Worm (Caenorhabditis elegans) whole organism, mixed stage, embryonic: ENCODE results near the gene btb-22.

ENCODE experiments used
- M03D4.4 ChIP-seq: sonication (generic microtip); optimal IDR thresholded peaks from 2 replicates; lab custom pipeline; 2017; ENCODE audit warnings: mild to moderate bottlenecking, missing genetic modification characterization, missing compliant biosample characterization
- bed-3 ChIP-seq: fragments of 200-800 bp; sonication (Bioruptor generic); optimal IDR thresholded peaks from 3 replicates; lab custom pipeline; 2018; ENCODE audit warnings: mild to moderate bottlenecking, missing genetic modification characterization, moderate library complexity, missing compliant biosample characterization
- blmp-1 ChIP-seq: fragments of 150-350 bp; optimal IDR thresholded peaks from 2 replicates; lab custom pipeline; 2014; ENCODE audit warnings: missing biosample characterization, missing genetic modification characterization
- ceh-39 ChIP-seq: fragments of 150-350 bp; optimal IDR thresholded peaks from 2 replicates; lab custom pipeline; 2014; ENCODE audit warnings: missing biosample characterization, missing genetic modification characterization
- ceh-43 ChIP-seq: fragments of 200-800 bp; sonication (Bioruptor generic); optimal IDR thresholded peaks from 2 replicates; lab custom pipeline; 2018; ENCODE audit warnings: mild to moderate bottlenecking, missing genetic modification characterization, moderate library complexity, missing compliant biosample characterization
- ceh-83 ChIP-seq: fragments of 200-800 bp; sonication (Bioruptor generic); optimal IDR thresholded peaks from 2 replicates; lab custom pipeline; 2018; ENCODE audit warnings: mild to moderate bottlenecking, missing genetic modification characterization, missing compliant biosample characterization
- ces-1 ChIP-seq: fragments of 150-350 bp; optimal IDR thresholded peaks from 2 replicates; lab custom pipeline; 2014; ENCODE audit warnings: missing biosample characterization, missing genetic modification reagents, missing genetic modification characterization
- cnd-1 ChIP-seq: fragments of 200-800 bp; sonication (Bioruptor generic); optimal IDR thresholded peaks from 2 replicates; lab custom pipeline; 2018; ENCODE audit warnings: mild to moderate bottlenecking, missing genetic modification characterization, missing compliant biosample characterization
- drap-1 ChIP-seq: fragments of 200-800 bp; sonication (Bioruptor generic); optimal IDR thresholded peaks from 3 replicates; lab custom pipeline; 2018; ENCODE audit warnings: mild to moderate bottlenecking, missing genetic modification characterization, missing compliant biosample characterization
- elt-1 ChIP-seq: sonication (generic microtip); optimal IDR thresholded peaks from 2 replicates; lab custom pipeline; 2017; ENCODE audit warnings: missing genetic modification characterization, mild to moderate bottlenecking, missing compliant biosample characterization, antibody characterized with exemption, moderate library complexity, borderline replicate concordance; ENCODE audit not compliant: insufficient read depth
- elt-3 ChIP-seq: fragments of 150-350 bp; optimal IDR thresholded peaks from 2 replicates; lab custom pipeline; 2014; ENCODE audit warnings: missing biosample characterization, missing genetic modification characterization
- flh-1 ChIP-seq: fragments of 200-800 bp; sonication (Bioruptor generic); optimal IDR thresholded peaks from 2 replicates; lab custom pipeline; 2018; ENCODE audit warnings: mild to moderate bottlenecking, missing genetic modification characterization, moderate library complexity, missing compliant biosample characterization
- ham-2 ChIP-seq: fragments of 200-800 bp; sonication (Bioruptor generic); optimal IDR thresholded peaks from 2 replicates; lab custom pipeline; 2018; ENCODE audit warnings: mild to moderate bottlenecking, missing genetic modification characterization, missing compliant biosample characterization
- hlh-1 ChIP-seq: fragments of 150-350 bp; optimal IDR thresholded peaks from 2 replicates; lab custom pipeline; 2014; ENCODE audit warnings: missing biosample characterization, missing genetic modification reagents, missing genetic modification characterization
- lin-13 ChIP-seq: fragments of 150-350 bp; optimal IDR thresholded peaks from 2 replicates; lab custom pipeline; 2014; ENCODE audit warnings: missing biosample characterization, missing genetic modification characterization
- lin-32 ChIP-seq: fragments of 200-800 bp; sonication (Bioruptor generic); optimal IDR thresholded peaks from 2 replicates; lab custom pipeline; 2018; ENCODE audit warnings: mild to moderate bottlenecking, missing genetic modification characterization, missing compliant biosample characterization
- lsy-2 ChIP-seq: fragments of 150-350 bp; optimal IDR thresholded peaks from 2 replicates; lab custom pipeline; 2014; ENCODE audit warnings: missing biosample characterization, missing genetic modification characterization
- mab-5 ChIP-seq: fragments of 150-350 bp; optimal IDR thresholded peaks from 2 replicates; lab custom pipeline; 2014; ENCODE audit warnings: missing biosample characterization, missing genetic modification characterization
- mep-1 ChIP-seq: fragments of 150-350 bp; optimal IDR thresholded peaks from 2 replicates; lab custom pipeline; 2017; ENCODE audit warnings: missing biosample characterization, missing genetic modification reagents, missing genetic modification characterization, inconsistent platforms
- mls-2 ChIP-seq: sonication (generic microtip); optimal IDR thresholded peaks from 2 replicates; lab custom pipeline; 2016; ENCODE audit warnings: mild to moderate bottlenecking, missing genetic modification characterization, moderate library complexity, missing compliant biosample characterization
- nhr-12 ChIP-seq: fragments of 150-350 bp; optimal IDR thresholded peaks from 2 replicates; lab custom pipeline; 2014; ENCODE audit warnings: missing biosample characterization, missing genetic modification characterization
- nhr-2 ChIP-seq: fragments of 150-350 bp; optimal IDR thresholded peaks from 2 replicates; lab custom pipeline; 2014; ENCODE audit warnings: missing biosample characterization, missing genetic modification characterization
- nhr-237 ChIP-seq: fragments of 150-350 bp; optimal IDR thresholded peaks from 2 replicates; lab custom pipeline; 2014; ENCODE audit warnings: missing biosample characterization, missing genetic modification characterization
- nhr-28 ChIP-seq: fragments of 150-350 bp; optimal IDR thresholded peaks from 2 replicates; lab custom pipeline; 2014; ENCODE audit warnings: missing biosample characterization, missing genetic modification characterization
- nhr-76 ChIP-seq: sonication (generic microtip); optimal IDR thresholded peaks from 2 replicates; lab custom pipeline; 2017; ENCODE audit warnings: missing biosample characterization, missing genetic modification characterization
- pha-4 ChIP-seq: fragments of 150-350 bp; optimal IDR thresholded peaks from 2 replicates; lab custom pipeline; 2018; ENCODE audit warnings: missing biosample characterization, missing genetic modification reagents, missing genetic modification characterization
- sem-2 ChIP-seq: fragments of 200-800 bp; sonication (Bioruptor generic); optimal IDR thresholded peaks from 2 replicates; lab custom pipeline; 2018; ENCODE audit warnings: mild to moderate bottlenecking, missing genetic modification characterization, missing compliant biosample characterization
- snpc-4 ChIP-seq: fragments of 150-350 bp; optimal IDR thresholded peaks from 2 replicates; lab custom pipeline; 2014; ENCODE audit warnings: missing biosample characterization, missing genetic modification characterization
- sptf-1 ChIP-seq: sonication (generic microtip); optimal IDR thresholded peaks from 2 replicates; lab custom pipeline; 2017; ENCODE audit warnings: mild to moderate bottlenecking, missing genetic modification characterization, moderate library complexity, missing compliant biosample characterization
- tbx-8 ChIP-seq: fragments of 200-800 bp; sonication (Bioruptor generic); optimal IDR thresholded peaks from 2 replicates; lab custom pipeline; 2018; ENCODE audit warnings: mild to moderate bottlenecking, missing genetic modification characterization, moderate library complexity, missing compliant biosample characterization
- unc-120 ChIP-seq: sonication (generic microtip); optimal IDR thresholded peaks from 2 replicates; lab custom pipeline; 2017; ENCODE audit warnings: missing genetic modification characterization, missing compliant biosample characterization; ENCODE audit not compliant: poor library complexity, severe bottlenecking
- unc-39 ChIP-seq: fragments of 150-350 bp; optimal IDR thresholded peaks from 2 replicates; lab custom pipeline; 2014; ENCODE audit warnings: missing biosample characterization, missing genetic modification characterization
- unc-62 ChIP-seq: fragments of 150-350 bp; optimal IDR thresholded peaks from 2 replicates; lab custom pipeline; 2014; ENCODE audit warnings: missing biosample characterization, missing genetic modification reagents, missing genetic modification characterization
- zip-8 ChIP-seq: fragments of 150-350 bp; optimal IDR thresholded peaks from 2 replicates; lab custom pipeline; 2014; ENCODE audit warnings: missing biosample characterization, missing genetic modification characterization
- ztf-11 ChIP-seq: fragments of 150-350 bp; optimal IDR thresholded peaks from 2 replicates; lab custom pipeline; 2014; ENCODE audit warnings: missing biosample characterization, missing genetic modification characterization

btb-22 gene

DNA sequence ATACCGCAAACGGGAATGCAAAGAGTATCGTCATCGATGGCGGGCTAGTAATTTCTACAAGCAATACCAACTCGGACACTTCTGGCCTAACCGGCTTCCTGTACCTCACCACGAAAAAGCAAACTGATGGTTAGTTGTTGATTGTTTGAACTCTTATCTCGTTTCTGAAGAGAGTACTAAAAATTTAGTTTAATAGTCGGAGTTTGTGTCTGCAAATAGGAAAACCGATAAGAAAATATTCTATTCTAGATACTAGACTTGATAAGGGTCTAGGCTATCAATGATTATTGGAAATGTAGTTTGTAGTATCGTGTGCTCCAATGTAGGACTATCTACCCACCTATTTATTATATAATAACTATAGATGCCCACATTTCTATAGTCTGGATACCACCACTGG, 19.3 kb downstream of the btb-22 start:
- TF ChIP-seq ceh-43: no peak
- no peak for TF ChIP-seq ham-2
- TF ChIP-seq mep-1 (tag; lab: Kevin White, UChicago): no peak
- no peak for TF ChIP-seq elt-3 (tag; lab: Kevin White, UChicago)
- no peak for TF ChIP-seq lin-32
- TF ChIP-seq nhr-28: no peak
- no peak for TF ChIP-seq ceh-83
- no peak for TF ChIP-seq nhr-12
- TF ChIP-seq lin-13 (tag; lab: Kevin White, UChicago): no peak
- no peak for TF ChIP-seq mab-5
- TF ChIP-seq flh-1: no peak
- TF ChIP-seq nhr-237 (tag; lab: Kevin White, UChicago): no peak
- TF ChIP-seq ztf-11: no peak
- TF ChIP-seq drap-1: no peak
- no peak for TF ChIP-seq unc-62 (GFP tag; lab: Kevin White, UChicago)
- no peak for TF ChIP-seq mls-2
- no peak for TF ChIP-seq zip-8 (tag; lab: Kevin White, UChicago)

DNA sequence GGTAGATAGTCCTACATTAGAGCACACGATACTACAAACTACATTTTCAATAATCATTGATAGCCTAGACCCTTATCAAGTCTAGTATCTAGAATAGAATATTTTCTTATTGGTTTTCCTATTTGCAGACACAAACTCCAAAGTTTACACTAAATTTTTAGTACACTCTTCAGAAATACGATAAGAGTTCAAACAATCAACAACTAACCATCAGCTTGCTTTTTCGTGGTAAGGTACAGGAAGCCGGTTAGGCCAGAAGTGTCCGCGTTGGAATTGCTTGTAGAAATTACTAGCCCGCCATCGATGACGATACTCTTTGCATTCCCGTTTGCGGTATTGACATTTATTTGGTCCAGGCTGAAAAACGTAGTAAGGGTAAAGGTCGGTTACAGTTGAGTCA, 22.7 kb downstream of the btb-22 start, which contains the start of gene Y46D2A.1:
Y46D2A.1 (plus strand) TSS at position 301 of the 400 bp plus-strand sequence.
- TF ChIP-seq sptf-1 (tag; lab: Kevin White, UChicago) (no peak), unc-62 (GFP tag; lab: Kevin White, UChicago) (no peak), nhr-2 (no peak), ham-2 (no peak), lsy-2 (no peak), hlh-1 (tag; lab: Kevin White, UChicago) (no peak), nhr-12 (no peak), ztf-11 (no peak), lin-32 (no peak), nhr-28 (no peak), drap-1 (no peak), lin-13 (tag; lab: Kevin White, UChicago) (no peak), mls-2 (no peak), ceh-43 (no peak), unc-39 (tag; lab: Kevin White, UChicago) (no peak), pha-4 (tag; lab: Kevin White, UChicago) (no peak), mab-5 (no peak), M03D4.4 (tag; lab: Kevin White, UChicago) (no peak), nhr-237 (tag; lab: Kevin White, UChicago) (no peak), cnd-1 (tag; lab: Kevin White, UChicago) (no peak)
- TF ChIP-seq, all 35 proteins: peak for 0

- no peak for TF ChIP-seq nhr-12
Observed at ce11 chrII:3323179-3323578, 23.6 kb downstream of the btb-22 start, which contains the start of gene Y46D2A.2. Gene Y46D2A.2 (minus strand): TSS chrII:3323279.

DNA sequence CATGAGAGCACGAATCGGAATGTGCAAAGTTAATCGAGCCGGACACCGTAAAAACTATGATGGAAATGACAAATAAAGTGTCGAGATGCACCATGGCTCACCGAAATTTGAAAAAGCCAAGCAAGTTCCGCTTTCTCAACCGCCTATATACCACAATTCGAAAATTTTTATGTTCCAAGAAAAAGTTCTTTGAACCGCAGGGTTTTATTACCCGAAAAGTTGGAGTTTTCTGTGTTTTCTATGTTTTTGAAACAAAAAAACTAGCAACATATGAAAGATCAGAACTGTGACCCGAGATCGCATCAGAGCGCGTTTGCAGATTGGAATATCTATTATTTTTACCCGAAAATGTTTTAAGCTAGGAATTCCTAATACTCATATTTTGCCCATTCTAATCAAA, 27.5 kb downstream of the btb-22 start, which contains the start of gene Y46D2A.3:
Y46D2A.3 (minus strand) TSS at position 101 of the 400 bp plus-strand sequence.
- TF ChIP-seq ceh-39 (tag; lab: Kevin White, UChicago): no peak
- no peak for TF ChIP-seq elt-1 (tag; lab: Kevin White, UChicago)
- no peak for TF ChIP-seq drap-1
- no peak for TF ChIP-seq unc-62 (GFP tag; lab: Kevin White, UChicago)
- TF ChIP-seq bed-3 (GFP tag; lab: Kevin White, UChicago): no peak
- TF ChIP-seq ztf-11: no peak
- no peak for TF ChIP-seq nhr-28

- TF ChIP-seq ztf-11 (no peak), nhr-28 (no peak), snpc-4 (tag; lab: Kevin White, UChicago) (no peak), elt-3 (tag; lab: Kevin White, UChicago) (no peak), nhr-237 (tag; lab: Kevin White, UChicago) (no peak), tbx-8 (GFP tag; lab: Kevin White, UChicago) (no peak), unc-39 (tag; lab: Kevin White, UChicago) (no peak), mls-2 (no peak), nhr-76 (tag; lab: Kevin White, UChicago) (no peak), M03D4.4 (tag; lab: Kevin White, UChicago) (no peak), ceh-39 (tag; lab: Kevin White, UChicago) (no peak), flh-1 (no peak), ces-1 (GFP tag; lab: Kevin White, UChicago) (no peak), lin-32 (no peak), nhr-2 (no peak), unc-120 (tag; lab: Kevin White, UChicago) (no peak), blmp-1 (tag; lab: Kevin White, UChicago) (no peak), sem-2 (no peak), ham-2 (no peak), hlh-1 (tag; lab: Kevin White, UChicago) (no peak)
- TF ChIP-seq, all 35 proteins: peak for 0
Observed at ce11 chrII:3332039-3332438, 32.5 kb downstream of the btb-22 start, which contains the start of gene irld-27. Gene irld-27 (plus strand): TSS chrII:3332339.
